Worm (Caenorhabditis elegans) whole organism, L3 larva: ENCODE data around the gene spl-3.

ENCODE experiments used
- R02D3.7 ChIP-seq: fragments of 150-350 bp; optimal IDR thresholded peaks from 2 replicates; lab custom pipeline; 2014; ENCODE audit warnings: missing biosample characterization, missing genetic modification characterization
- ZK546.5 ChIP-seq: sonication (generic microtip); optimal IDR thresholded peaks from 2 replicates; lab custom pipeline; 2017; ENCODE audit warnings: missing biosample characterization, missing genetic modification characterization
- aly-2 ChIP-seq: fragments of 150-350 bp; optimal IDR thresholded peaks from 2 replicates; lab custom pipeline; 2014; ENCODE audit warnings: missing biosample characterization, missing genetic modification characterization
- ama-1 ChIP-seq: fragments of 150-350 bp; optimal IDR thresholded peaks from 2 replicates; lab custom pipeline; 2018
- ceh-9 ChIP-seq: sonication (generic microtip); optimal IDR thresholded peaks from 2 replicates; lab custom pipeline; 2018; ENCODE audit warnings: missing biosample characterization, missing genetic modification characterization
- egl-27 ChIP-seq: sonication (generic microtip); optimal IDR thresholded peaks from 4 replicates; lab custom pipeline; 2017; ENCODE audit warnings: missing biosample characterization, missing genetic modification reagents, missing genetic modification characterization
- elt-2 ChIP-seq: sonication (generic microtip); optimal IDR thresholded peaks from 2 replicates; lab custom pipeline; 2016; ENCODE audit warnings: missing genetic modification reagents, mild to moderate bottlenecking, missing genetic modification characterization, missing compliant biosample characterization
- elt-3 ChIP-seq, 3 experiments: fragments of 150-350 bp in 1 of 3; sonication (generic microtip) in 2 of 3; optimal IDR thresholded peaks; 2 replicates in 2 of 3; 4 replicates in 1 of 3; lab custom pipeline; 2014 to 2017; ENCODE audit warnings: missing biosample characterization in 3 of 3, missing genetic modification characterization in 3 of 3
- eor-1 ChIP-seq, 2 experiments: fragments of 150-350 bp; optimal IDR thresholded peaks; 2 replicates each; lab custom pipeline; 2014 to 2018; ENCODE audit warnings: missing biosample characterization in 2 of 2, missing genetic modification characterization in 2 of 2
- fkh-10 ChIP-seq: sonication (generic microtip); optimal IDR thresholded peaks from 2 replicates; lab custom pipeline; 2017; ENCODE audit warnings: missing biosample characterization, missing genetic modification reagents, missing genetic modification characterization
- fkh-2 ChIP-seq: fragments of 150-350 bp; optimal IDR thresholded peaks from 2 replicates; lab custom pipeline; 2014; ENCODE audit warnings: missing biosample characterization, missing genetic modification reagents, missing genetic modification characterization
- hmg-11 ChIP-seq: sonication (generic microtip); optimal IDR thresholded peaks from 2 replicates; lab custom pipeline; 2016; ENCODE audit warnings: missing genetic modification characterization, missing compliant biosample characterization
- jun-1 ChIP-seq: fragments of 150-350 bp; optimal IDR thresholded peaks from 2 replicates; lab custom pipeline; 2014; ENCODE audit warnings: missing biosample characterization, missing genetic modification reagents, missing genetic modification characterization
- lin-15B ChIP-seq: fragments of 150-350 bp; optimal IDR thresholded peaks from 2 replicates; lab custom pipeline; 2014; ENCODE audit warnings: missing biosample characterization, missing genetic modification characterization
- lin-39 ChIP-seq: fragments of 150-350 bp; optimal IDR thresholded peaks from 2 replicates; lab custom pipeline; 2018; ENCODE audit warnings: missing biosample characterization, missing genetic modification reagents, missing genetic modification characterization
- lsy-12 ChIP-seq: sonication (generic microtip); optimal IDR thresholded peaks from 2 replicates; lab custom pipeline; 2016; ENCODE audit warnings: mild to moderate bottlenecking, missing genetic modification characterization, missing compliant biosample characterization
- mdl-1 ChIP-seq: fragments of 150-350 bp; optimal IDR thresholded peaks from 2 replicates; lab custom pipeline; 2014; ENCODE audit warnings: missing biosample characterization, missing genetic modification characterization
- mml-1 ChIP-seq: fragments of 150-350 bp; sonication (generic microtip); optimal IDR thresholded peaks from 3 replicates; lab custom pipeline; 2014; ENCODE audit warnings: missing biosample characterization, missing genetic modification characterization
- nfya-1 ChIP-seq: sonication (generic microtip); optimal IDR thresholded peaks from 2 replicates; lab custom pipeline; 2017; ENCODE audit warnings: missing genetic modification characterization, mild to moderate bottlenecking, missing compliant biosample characterization, antibody characterized with exemption, moderate library complexity; ENCODE audit not compliant: insufficient read depth
- nhr-12 ChIP-seq: fragments of 150-350 bp; optimal IDR thresholded peaks from 2 replicates; lab custom pipeline; 2014; ENCODE audit warnings: missing biosample characterization, missing genetic modification characterization
- nhr-23 ChIP-seq: fragments of 150-350 bp; optimal IDR thresholded peaks from 2 replicates; lab custom pipeline; 2014; ENCODE audit warnings: missing biosample characterization, missing genetic modification reagents, missing genetic modification characterization
- nhr-237 ChIP-seq: fragments of 150-350 bp; optimal IDR thresholded peaks from 2 replicates; lab custom pipeline; 2014; ENCODE audit warnings: missing biosample characterization, missing genetic modification characterization
- nhr-25 ChIP-seq: sonication (generic microtip); optimal IDR thresholded peaks from 2 replicates; lab custom pipeline; 2017; ENCODE audit warnings: missing biosample characterization, missing genetic modification characterization
- nhr-28 ChIP-seq: fragments of 150-350 bp; optimal IDR thresholded peaks from 2 replicates; lab custom pipeline; 2014; ENCODE audit warnings: missing biosample characterization, missing genetic modification characterization
- nhr-43 ChIP-seq: sonication (generic microtip); optimal IDR thresholded peaks from 2 replicates; lab custom pipeline; 2016; ENCODE audit warnings: mild to moderate bottlenecking, missing genetic modification characterization, missing compliant biosample characterization; ENCODE audit not compliant: poor library complexity, severe bottlenecking
- nhr-67 ChIP-seq: fragments of 150-350 bp; optimal IDR thresholded peaks from 2 replicates; lab custom pipeline; 2014; ENCODE audit warnings: missing biosample characterization, missing genetic modification characterization
- nhr-77 ChIP-seq: fragments of 150-350 bp; optimal IDR thresholded peaks from 2 replicates; lab custom pipeline; 2014; ENCODE audit warnings: missing biosample characterization, missing genetic modification characterization
- pha-4 ChIP-seq: fragments of 150-350 bp; optimal IDR thresholded peaks from 2 replicates; lab custom pipeline; 2014; ENCODE audit warnings: missing biosample characterization, missing genetic modification reagents, missing genetic modification characterization
- pqm-1 ChIP-seq: fragments of 150-350 bp; optimal IDR thresholded peaks from 2 replicates; lab custom pipeline; 2017; ENCODE audit warnings: missing biosample characterization, missing genetic modification characterization, inconsistent platforms
- sea-2 ChIP-seq: fragments of 150-350 bp; sonication (generic microtip); optimal IDR thresholded peaks from 4 replicates; lab custom pipeline; 2014; ENCODE audit warnings: missing biosample characterization, missing genetic modification reagents, missing genetic modification characterization
- skn-1 ChIP-seq: fragments of 150-350 bp; optimal IDR thresholded peaks from 2 replicates; lab custom pipeline; 2014; ENCODE audit warnings: missing biosample characterization, missing genetic modification characterization
- snpc-4 ChIP-seq: fragments of 150-350 bp; optimal IDR thresholded peaks from 2 replicates; lab custom pipeline; 2014; ENCODE audit warnings: missing biosample characterization, missing genetic modification characterization
- tbx-2 ChIP-seq: sonication (generic microtip); optimal IDR thresholded peaks from 2 replicates; lab custom pipeline; 2016; ENCODE audit warnings: mild to moderate bottlenecking, missing genetic modification characterization, missing compliant biosample characterization
- unc-62 ChIP-seq: fragments of 150-350 bp; sonication (generic microtip); optimal IDR thresholded peaks from 4 replicates; lab custom pipeline; 2014; ENCODE audit warnings: missing biosample characterization, missing genetic modification reagents, missing genetic modification characterization
- ztf-11 ChIP-seq: fragments of 150-350 bp; optimal IDR thresholded peaks from 2 replicates; lab custom pipeline; 2014; ENCODE audit warnings: missing biosample characterization, missing genetic modification characterization
- ztf-4 ChIP-seq: fragments of 150-350 bp; optimal IDR thresholded peaks from 2 replicates; lab custom pipeline; 2014; ENCODE audit warnings: missing biosample characterization, missing genetic modification characterization

The spl-3 gene

DNA sequence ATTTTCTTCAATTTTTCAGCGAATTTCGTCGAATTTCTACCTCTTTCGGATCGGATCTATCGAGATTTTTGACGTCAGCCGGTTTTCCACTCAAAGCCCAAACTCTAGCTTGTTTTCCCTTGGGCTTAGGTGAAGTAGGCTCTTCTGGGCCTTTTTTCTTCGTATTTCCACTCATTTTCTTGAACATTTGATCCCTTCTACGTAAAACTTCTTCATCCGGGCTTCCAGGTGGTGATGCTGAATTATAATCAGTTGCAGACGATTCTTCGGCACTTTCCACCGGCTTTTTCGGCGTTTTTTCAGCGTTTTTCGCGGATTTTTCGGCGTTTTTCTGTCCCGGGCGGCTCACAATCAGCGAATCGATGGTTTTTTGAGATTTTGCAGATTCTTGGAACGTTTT, 45.3 kb downstream of the spl-3 start:
- TF ChIP-seq mdl-1 (tag; lab: Kevin White, UChicago): no peak
- TF ChIP-seq unc-62 (GFP tag; lab: Kevin White, UChicago): no peak
- TF ChIP-seq nhr-67 (tag; lab: Kevin White, UChicago): no peak
- no peak for TF ChIP-seq elt-3 (tag; optimal IDR thresholded peaks at IDR 0.05; lab: Kevin White, UChicago)
- TF ChIP-seq lsy-12 (tag; lab: Kevin White, UChicago): no peak
- TF ChIP-seq ceh-9: no peak
- TF ChIP-seq ZK546.5: no peak
- no peak for TF ChIP-seq nfya-1
- TF ChIP-seq lin-39 (tag; lab: Kevin White, UChicago): no peak
- TF ChIP-seq lin-15B: no peak
- TF ChIP-seq nhr-43 (tag; lab: Kevin White, UChicago): no peak
- no peak for TF ChIP-seq nhr-23 (tag; lab: Kevin White, UChicago)
- TF ChIP-seq egl-27 (tag; lab: Kevin White, UChicago): no peak
- TF ChIP-seq nhr-25: no peak
- TF ChIP-seq nhr-12 (tag; lab: Kevin White, UChicago): no peak
- no peak for TF ChIP-seq nhr-237
- TF ChIP-seq hmg-11 (tag; lab: Kevin White, UChicago): no peak
- no peak for TF ChIP-seq eor-1 (tag; optimal IDR thresholded peaks at IDR 0.05; lab: Kevin White, UChicago)
- TF ChIP-seq tbx-2: no peak

DNA sequence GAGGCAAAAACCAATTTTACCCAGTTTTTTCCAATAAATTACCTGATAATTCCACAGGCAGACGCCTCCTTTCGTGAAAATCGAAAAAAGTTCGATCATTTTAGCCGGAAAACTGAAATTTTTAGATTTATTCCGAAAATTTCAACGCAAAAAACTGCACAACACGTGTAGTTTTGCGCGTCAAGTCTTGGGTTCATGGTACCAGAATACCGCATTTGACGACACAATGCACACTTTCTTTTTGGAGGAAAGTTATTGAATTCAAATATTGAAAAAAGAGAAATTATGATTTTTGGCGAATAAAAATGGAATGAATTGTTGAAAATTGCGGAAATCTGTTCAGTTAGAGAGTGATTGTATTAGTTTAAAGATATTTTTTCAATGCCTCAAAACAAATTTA, 46.8 kb downstream of the spl-3 start, which contains the start of gene F38A1.8:
F38A1.8 (minus strand) TSS at position 167 of the 400 bp plus-strand sequence.
- no peak for TF ChIP-seq ztf-4 (tag; lab: Kevin White, UChicago)
- no peak for TF ChIP-seq pqm-1 (tag; lab: Kevin White, UChicago)
- TF ChIP-seq lin-39 (tag; lab: Kevin White, UChicago): no peak
- TF ChIP-seq nhr-23 (tag; lab: Kevin White, UChicago): peak; percentile 70
- no peak for TF ChIP-seq elt-2
- TF ChIP-seq nhr-25: peak; percentile 12
- no peak for TF ChIP-seq skn-1 (tag; lab: Kevin White, UChicago)
- peak; percentile 37 for TF ChIP-seq R02D3.7 (tag; lab: Kevin White, UChicago)
- no peak for TF ChIP-seq hmg-11 (tag; lab: Kevin White, UChicago)
- TF ChIP-seq mdl-1 (tag; lab: Kevin White, UChicago): peak; percentile 17
- no peak for TF ChIP-seq nhr-67 (tag; lab: Kevin White, UChicago)
- TF ChIP-seq lin-15B: peak; percentile 80
- TF ChIP-seq unc-62 (GFP tag; lab: Kevin White, UChicago): no peak
- TF ChIP-seq nhr-237: no peak
- no peak for TF ChIP-seq pha-4 (tag; lab: Kevin White, UChicago)
- TF ChIP-seq nhr-43 (tag; lab: Kevin White, UChicago): no peak
- TF ChIP-seq nhr-28 (tag; lab: Kevin White, UChicago): no peak
- TF ChIP-seq ztf-11 (tag; lab: Kevin White, UChicago): no peak
- no peak for TF ChIP-seq elt-3 (tag; optimal IDR thresholded peaks at IDR 0.05; lab: Kevin White, UChicago)
- TF ChIP-seq tbx-2: no peak
- TF ChIP-seq fkh-2 (tag; lab: Kevin White, UChicago): no peak
- no peak for TF ChIP-seq fkh-10 (GFP tag; lab: Kevin White, UChicago)
- TF ChIP-seq aly-2: no peak
- no peak for TF ChIP-seq ama-1 (lab: Kevin White, UChicago)
- no peak for TF ChIP-seq eor-1 (tag; optimal IDR thresholded peaks at IDR 0.05; lab: Kevin White, UChicago)
- TF ChIP-seq mml-1 (tag; lab: Kevin White, UChicago): no peak
- TF ChIP-seq nhr-12 (tag; lab: Kevin White, UChicago): no peak
- TF ChIP-seq jun-1 (tag; lab: Kevin White, UChicago): no peak

ce11 chrIV:1243295-1243694, 50.4 kb downstream of the spl-3 start, which contains the start of gene F38A1.15:
TSS of gene F38A1.15 (minus strand) at chrIV:1243395.
- TF ChIP-seq nhr-237 (no peak), ztf-11 (tag; lab: Kevin White, UChicago) (no peak), sea-2 (GFP tag; lab: Kevin White, UChicago) (no peak), ceh-9 (no peak), ama-1 (lab: Kevin White, UChicago) (no peak), jun-1 (tag; lab: Kevin White, UChicago) (no peak), R02D3.7 (tag; lab: Kevin White, UChicago) (no peak), ztf-4 (tag; lab: Kevin White, UChicago) (no peak), nhr-28 (tag; lab: Kevin White, UChicago) (no peak), nhr-77 (tag; lab: Kevin White, UChicago) (no peak), unc-62 (GFP tag; lab: Kevin White, UChicago) (no peak), snpc-4 (tag; lab: Kevin White, UChicago) (no peak), pha-4 (tag; lab: Kevin White, UChicago) (no peak), mdl-1 (tag; lab: Kevin White, UChicago) (no peak)
